Fruit fly (Drosophila melanogaster): ENCODE results near the gene sll.

The sll gene

DNA sequence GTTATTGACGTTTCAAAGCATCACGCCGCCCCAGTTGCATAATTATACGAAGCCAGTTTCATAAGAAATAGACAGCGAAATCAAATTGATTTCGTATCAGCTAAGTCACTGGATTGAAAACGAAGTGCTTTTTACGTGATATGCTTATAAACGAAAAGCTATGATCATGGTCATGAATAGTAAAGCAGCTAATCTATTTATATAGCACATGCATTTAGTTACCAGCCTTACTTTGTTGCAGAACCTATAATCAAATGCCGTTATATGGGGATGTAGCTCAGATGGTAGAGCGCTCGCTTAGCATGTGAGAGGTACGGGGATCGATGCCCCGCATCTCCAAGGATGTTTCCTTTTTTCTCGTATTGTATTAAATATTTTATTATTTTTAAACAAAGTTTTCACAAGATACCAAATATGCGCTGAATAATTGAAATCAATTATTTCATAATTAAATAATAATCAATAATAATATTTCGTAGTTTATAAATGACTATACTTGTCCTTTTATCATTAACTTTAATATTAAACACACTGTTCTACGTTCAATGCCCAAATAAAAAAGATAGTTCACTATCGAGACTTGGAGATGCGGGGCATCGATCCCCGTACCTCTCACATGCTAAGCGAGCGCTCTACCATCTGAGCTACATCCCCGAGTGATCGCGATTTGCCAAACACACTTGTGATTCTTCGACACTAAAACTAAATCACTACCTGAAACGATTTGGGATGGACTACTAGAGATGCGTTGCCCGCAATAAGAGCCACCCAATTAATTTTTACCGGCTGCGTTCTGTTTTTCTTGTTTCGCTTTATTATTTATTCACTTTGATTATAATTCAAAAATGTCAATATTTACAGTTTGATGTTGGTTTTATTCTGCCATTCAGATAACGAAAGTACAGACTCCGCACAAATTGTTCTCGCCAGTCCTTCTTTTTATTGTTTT is 40.5 kb downstream of the sll start (continued):
- no peak for TF ChIP-seq Ets21C (GFP tag; optimal IDR thresholded peaks at IDR 0.05)

DNA sequence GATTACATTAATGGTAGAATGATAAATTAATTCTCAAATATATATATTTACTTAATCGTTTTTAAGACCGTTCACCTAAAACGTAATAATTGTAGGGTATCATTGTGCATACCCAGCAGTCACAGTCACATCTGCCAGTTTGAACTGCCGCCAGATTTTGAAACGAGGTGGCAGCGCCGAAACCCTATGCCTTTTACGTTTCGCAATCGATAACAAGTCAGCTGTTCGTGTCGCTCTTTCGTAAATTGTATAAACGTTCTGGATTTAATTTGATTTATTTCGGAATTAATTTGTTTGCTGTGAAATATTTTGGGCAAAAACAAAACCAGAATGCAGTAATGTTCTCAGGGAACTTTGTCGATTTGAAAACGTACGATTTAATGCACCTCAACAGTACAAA is 41.5 kb downstream of the sll start, which contains the start of gene CG14322:
Gene CG14322 (plus strand): TSS at position 236 of the 400 bp plus-strand sequence.
- TF ChIP-seq spab (GFP tag; optimal IDR thresholded peaks at IDR 0.05) (no peak), CG10631 (GFP tag; optimal IDR thresholded peaks at IDR 0.05) (no peak), Hr38 (GFP tag; optimal IDR thresholded peaks at IDR 0.05) (no peak), CG3032 (tag; optimal IDR thresholded peaks at IDR 0.05) (peak; percentile 1), CG6163 (GFP tag; IDR thresholded peaks at IDR 0.05) (no peak), OdsH (GFP tag; optimal IDR thresholded peaks at IDR 0.05) (no peak), dac (GFP tag; optimal IDR thresholded peaks at IDR 0.05) (no peak)

DNA sequence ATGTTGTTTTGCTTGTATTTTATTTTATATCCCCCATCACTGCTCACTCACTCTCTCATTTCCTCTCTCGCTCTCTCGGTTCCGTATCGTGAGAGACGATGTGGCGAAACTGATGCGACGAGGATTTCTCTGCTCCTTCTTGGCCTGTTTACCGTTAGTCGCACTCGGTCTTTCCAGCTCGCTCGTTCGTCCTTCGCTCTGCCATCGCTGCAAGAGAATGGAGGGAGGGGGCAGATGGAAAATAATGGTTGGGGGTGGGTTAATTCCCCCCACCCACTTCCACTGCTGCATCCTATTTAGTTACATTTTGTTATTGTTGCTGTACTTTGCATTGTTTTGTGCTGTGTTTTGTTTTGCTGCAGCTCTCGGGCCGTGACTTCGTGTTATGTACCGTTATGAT is 48.0 kb downstream of the sll start:
- TF ChIP-seq CG6276 (GFP tag; optimal IDR thresholded peaks at IDR 0.05) = no peak

DNA sequence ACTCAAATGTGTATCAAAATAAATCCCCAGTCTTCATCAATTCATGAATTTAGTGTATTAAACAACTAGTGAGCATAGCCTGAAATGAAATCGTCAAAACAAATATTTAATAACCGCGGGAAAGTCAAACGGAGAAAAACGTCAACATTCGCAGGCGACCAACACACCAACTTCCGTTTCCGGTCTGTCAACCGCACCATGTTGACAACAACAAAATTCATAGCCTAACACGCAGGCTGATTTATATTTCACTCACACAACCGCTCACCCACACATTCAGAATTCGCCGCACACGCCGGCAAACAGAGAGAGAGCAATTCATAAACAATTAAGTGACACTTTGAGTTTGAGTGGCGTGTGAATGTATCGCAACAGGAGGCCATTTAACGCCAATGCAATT is 49.1 kb downstream of the sll start:
- no peak for TF ChIP-seq ss (GFP tag; optimal IDR thresholded peaks at IDR 0.05)
- no peak for TF ChIP-seq Lpt (GFP tag; optimal IDR thresholded peaks at IDR 0.05)
- TF ChIP-seq achi (GFP tag; optimal IDR thresholded peaks at IDR 0.05) = peak; percentile 10
- TF ChIP-seq Smox (GFP tag; optimal IDR thresholded peaks at IDR 0.05) = no peak
- TF ChIP-seq CG34406 (GFP tag; optimal IDR thresholded peaks at IDR 0.05) = peak; percentile 10

DNA sequence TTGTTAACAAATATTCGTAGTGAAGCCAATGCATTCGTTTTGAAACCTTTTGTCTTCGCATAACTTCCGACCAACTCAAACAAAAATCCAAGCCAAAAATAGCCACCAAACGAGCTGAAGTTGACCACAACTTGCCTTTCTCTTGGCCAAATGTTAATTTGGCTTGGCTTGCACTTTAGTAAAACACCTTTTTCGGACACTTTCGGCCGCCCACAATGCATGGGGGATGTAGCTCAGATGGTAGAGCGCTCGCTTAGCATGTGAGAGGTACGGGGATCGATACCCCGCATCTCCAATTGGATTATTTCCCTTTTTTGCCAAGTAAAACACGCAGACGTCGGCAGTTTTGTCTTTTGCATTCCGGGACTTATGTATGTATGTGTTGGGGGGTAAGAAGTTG is 51.0 kb downstream of the sll start:
- TF ChIP-seq Hr4 (GFP tag; optimal IDR thresholded peaks at IDR 0.05) = no peak
